Fruit fly (Drosophila melanogaster) whole organism, embryonic: ENCODE data around the gene IntS10.
A peak's percentile ranks its signal among the peaks of the same experiment; 100 is the strongest.

Source experiments
- Antp ChIP-seq: fragments of 200-800 bp; sonication (Bioruptor generic); optimal IDR thresholded peaks from 3 replicates; lab custom pipeline; 2016; ENCODE audit warnings: missing biosample characterization, missing genetic modification characterization
- CG10274 ChIP-seq: fragments of 200-800 bp; sonication (Bioruptor generic); optimal IDR thresholded peaks from 3 replicates; lab custom pipeline; 2017; ENCODE audit warnings: missing biosample characterization, mild to moderate bottlenecking, missing genetic modification characterization
- CG11085 ChIP-seq: fragments of 200-800 bp; sonication (Bioruptor generic); IDR thresholded peaks from 2 replicates; pipeline ENCODE4 v1.3.6; 2022; ENCODE audit warnings: missing biosample characterization, missing genetic modification characterization
- CG11093 ChIP-seq: fragments of 200-800 bp; sonication (Bioruptor generic); IDR thresholded peaks from 3 replicates; pipeline ENCODE4 v1.3.6; 2022; ENCODE audit warnings: missing biosample characterization, missing genetic modification characterization
- CG11504 ChIP-seq: fragments of 200-800 bp; sonication (Bioruptor generic); optimal IDR thresholded peaks from 3 replicates; lab custom pipeline; 2019; ENCODE audit warnings: missing biosample characterization, mild to moderate bottlenecking, missing genetic modification characterization, moderate library complexity
- CG17328 ChIP-seq: fragments of 200-800 bp; sonication (Bioruptor generic); IDR thresholded peaks from 2 replicates; pipeline ENCODE4 v1.3.6; 2022; ENCODE audit warnings: missing biosample characterization, missing genetic modification characterization
- CG17568 ChIP-seq: fragments of 200-800 bp; sonication (Bioruptor generic); optimal IDR thresholded peaks from 2 replicates; lab custom pipeline; 2018; ENCODE audit warnings: missing biosample characterization, mild to moderate bottlenecking, missing genetic modification characterization, moderate library complexity
- CG18262 ChIP-seq: fragments of 200-800 bp; optimal IDR thresholded peaks from 3 replicates; lab custom pipeline; 2019; ENCODE audit warnings: missing biosample characterization, mild to moderate bottlenecking, missing genetic modification characterization, moderate library complexity
- CG18619 ChIP-seq: fragments of 200-800 bp; sonication (Bioruptor generic); optimal IDR thresholded peaks from 3 replicates; lab custom pipeline; 2017; ENCODE audit warnings: missing biosample characterization, mild to moderate bottlenecking, missing genetic modification characterization
- CG33557 ChIP-seq: fragments of 200-800 bp; sonication (Bioruptor generic); optimal IDR thresholded peaks from 2 replicates; lab custom pipeline; 2019; ENCODE audit warnings: missing biosample characterization, mild to moderate bottlenecking, missing genetic modification characterization, moderate library complexity
- CG3995 ChIP-seq: fragments of 200-800 bp; sonication (Bioruptor generic); optimal IDR thresholded peaks from 3 replicates; lab custom pipeline; 2016; ENCODE audit warnings: missing biosample characterization, missing genetic modification characterization
- CG4282 ChIP-seq: fragments of 200-800 bp; sonication (Bioruptor generic); optimal IDR thresholded peaks from 2 replicates; lab custom pipeline; 2016; ENCODE audit warnings: missing biosample characterization, missing genetic modification characterization
- CG6175 ChIP-seq: fragments of 200-800 bp; sonication (Bioruptor generic); IDR thresholded peaks from 3 replicates; pipeline ENCODE4 v1.3.6; 2022; ENCODE audit warnings: missing biosample characterization, missing genetic modification characterization
- CG6791 ChIP-seq: fragments of 200-800 bp; sonication (Bioruptor generic); IDR thresholded peaks from 3 replicates; pipeline ENCODE4 v1.3.6; 2022; ENCODE audit warnings: missing biosample characterization, missing genetic modification characterization; ENCODE audit not compliant: partially characterized antibody
- CG9609 ChIP-seq: fragments of 200-800 bp; sonication (Bioruptor generic); optimal IDR thresholded peaks from 3 replicates; lab custom pipeline; 2016; ENCODE audit warnings: missing biosample characterization, missing genetic modification characterization
- Chrac-16 ChIP-seq: fragments of 200-800 bp; sonication (Bioruptor generic); optimal IDR thresholded peaks from 3 replicates; lab custom pipeline; 2016; ENCODE audit warnings: missing biosample characterization, missing genetic modification characterization
- Dad ChIP-seq: fragments of 200-800 bp; sonication (Bioruptor generic); optimal IDR thresholded peaks from 3 replicates; lab custom pipeline; 2016; ENCODE audit warnings: missing biosample characterization, missing genetic modification characterization
- Deaf1 ChIP-seq: fragments of 200-800 bp; optimal IDR thresholded peaks from 3 replicates; lab custom pipeline; 2019; ENCODE audit warnings: missing biosample characterization, mild to moderate bottlenecking, missing genetic modification characterization, moderate library complexity
- Eip74EF ChIP-seq, 2 experiments: fragments of 200-800 bp in 1 of 2; fragments of >200 bp in 1 of 2; sonication (Bioruptor generic) in 1 of 2; optimal IDR thresholded peaks; 2 replicates each; lab custom pipeline; 2017 to 2019; ENCODE audit warnings: missing biosample characterization in 2 of 2, missing genetic modification characterization in 2 of 2, mild to moderate bottlenecking in 1 of 2, moderate library complexity in 1 of 2
- Hr51 ChIP-seq, 2 experiments: fragments of 200-800 bp; sonication (Bioruptor generic); optimal IDR thresholded peaks; 2 replicates in 1 of 2; 3 replicates in 1 of 2; lab custom pipeline; 2016 to 2018; ENCODE audit warnings: missing biosample characterization in 2 of 2, missing genetic modification characterization in 2 of 2, mild to moderate bottlenecking in 1 of 2, moderate library complexity in 1 of 2
- Kr ChIP-seq: fragments of 200-800 bp; sonication (Bioruptor generic); optimal IDR thresholded peaks from 2 replicates; lab custom pipeline; 2017; ENCODE audit warnings: missing biosample characterization, mild to moderate bottlenecking, missing genetic modification characterization
- Med ChIP-seq: fragments of 200-800 bp; sonication (Bioruptor generic); peaks from one replicate; lab custom pipeline; 2016; ENCODE audit warnings: missing biosample characterization, missing genetic modification characterization, mild to moderate bottlenecking, inconsistent platforms, moderate library complexity
- Neu2 ChIP-seq: fragments of 200-800 bp; sonication (Bioruptor generic); optimal IDR thresholded peaks from 3 replicates; lab custom pipeline; 2016; ENCODE audit warnings: missing biosample characterization, missing genetic modification characterization, borderline replicate concordance
- NfI ChIP-seq: fragments of 200-800 bp; sonication (Bioruptor generic); optimal IDR thresholded peaks from 3 replicates; lab custom pipeline; 2018; ENCODE audit warnings: missing biosample characterization, mild to moderate bottlenecking, missing genetic modification characterization, moderate library complexity
- Oli ChIP-seq: fragments of 200-800 bp; sonication (Bioruptor generic); optimal IDR thresholded peaks from 2 replicates; lab custom pipeline; 2018; ENCODE audit warnings: missing biosample characterization, mild to moderate bottlenecking, missing genetic modification characterization, moderate library complexity
- PHDP ChIP-seq: fragments of 200-800 bp; sonication (Bioruptor generic); optimal IDR thresholded peaks from 3 replicates; lab custom pipeline; 2018; ENCODE audit warnings: missing biosample characterization, mild to moderate bottlenecking, missing genetic modification characterization, moderate library complexity
- Usf ChIP-seq: fragments of 200-800 bp; sonication (Bioruptor generic); optimal IDR thresholded peaks from 2 replicates; lab custom pipeline; 2017; ENCODE audit warnings: missing genotype, missing biosample characterization, missing genetic modification characterization
- abd-A ChIP-seq: fragments of 200-800 bp; sonication (Bioruptor generic); optimal IDR thresholded peaks from 3 replicates; lab custom pipeline; 2019; ENCODE audit warnings: missing biosample characterization, mild to moderate bottlenecking, missing genetic modification characterization, moderate library complexity
- ara ChIP-seq: fragments of 200-800 bp; sonication (Bioruptor generic); IDR thresholded peaks from 2 replicates; pipeline ENCODE4 v1.3.6; 2022; ENCODE audit warnings: missing biosample characterization, missing genetic modification characterization
- corto ChIP-seq: fragments of 200-800 bp; sonication (Bioruptor generic); optimal IDR thresholded peaks from 2 replicates; lab custom pipeline; 2016; ENCODE audit warnings: missing biosample characterization, mild to moderate bottlenecking, missing genetic modification characterization, moderate library complexity
- crc ChIP-seq: fragments of 200-800 bp; sonication (Bioruptor generic); optimal IDR thresholded peaks from 2 replicates; lab custom pipeline; 2016; ENCODE audit warnings: missing biosample characterization, missing genetic modification characterization
- croc ChIP-seq: fragments of 200-800 bp; sonication (Bioruptor generic); conservative IDR thresholded peaks from 3 replicates; pipeline ENCODE4 v1.3.6; 2022; ENCODE audit warnings: missing biosample characterization, missing genetic modification characterization
- dan ChIP-seq: fragments of 200-800 bp; sonication (Bioruptor generic); IDR thresholded peaks from 2 replicates; pipeline ENCODE4 v1.3.6; 2022; ENCODE audit warnings: missing biosample characterization, missing genetic modification characterization
- disco-r ChIP-seq: fragments of 200-800 bp; sonication (Bioruptor generic); optimal IDR thresholded peaks from 2 replicates; lab custom pipeline; 2016; ENCODE audit warnings: missing biosample characterization, missing genetic modification characterization
- dmrt11E ChIP-seq: fragments of 200-800 bp; sonication (Bioruptor generic); optimal IDR thresholded peaks from 3 replicates; lab custom pipeline; 2018; ENCODE audit warnings: missing biosample characterization, mild to moderate bottlenecking, missing genetic modification characterization, moderate library complexity
- ems ChIP-seq: fragments of 200-800 bp; sonication (Bioruptor generic); optimal IDR thresholded peaks from 3 replicates; lab custom pipeline; 2016; ENCODE audit warnings: missing biosample characterization, missing genetic modification characterization
- eve ChIP-seq, 2 experiments: fragments of >200 bp; optimal IDR thresholded peaks; 2 replicates each; lab custom pipeline; 2017; ENCODE audit warnings: missing biosample characterization in 2 of 2, missing genetic modification characterization in 2 of 2
- fd102C ChIP-seq: fragments of 200-800 bp; sonication (Bioruptor generic); optimal IDR thresholded peaks from 2 replicates; lab custom pipeline; 2018; ENCODE audit warnings: missing biosample characterization, mild to moderate bottlenecking, missing genetic modification characterization, moderate library complexity
- gsb ChIP-seq: fragments of 200-800 bp; sonication (Bioruptor generic); IDR thresholded peaks from 2 replicates; pipeline ENCODE4 v1.3.6; 2022; ENCODE audit warnings: missing biosample characterization, missing genetic modification characterization
- gsb-n ChIP-seq: fragments of 200-800 bp; sonication (Bioruptor generic); optimal IDR thresholded peaks from 3 replicates; lab custom pipeline; 2018; ENCODE audit warnings: missing biosample characterization, mild to moderate bottlenecking, missing genetic modification characterization
- kah ChIP-seq: fragments of 200-800 bp; sonication (Bioruptor generic); optimal IDR thresholded peaks from 2 replicates; lab custom pipeline; 2018; ENCODE audit warnings: missing biosample characterization, mild to moderate bottlenecking, missing genetic modification characterization
- kay ChIP-seq: fragments of 200-800 bp; sonication (Bioruptor generic); optimal IDR thresholded peaks from 2 replicates; lab custom pipeline; 2016; ENCODE audit warnings: missing biosample characterization, missing genetic modification characterization
- repo ChIP-seq: fragments of 200-800 bp; sonication (Bioruptor generic); optimal IDR thresholded peaks from 2 replicates; lab custom pipeline; 2016; ENCODE audit warnings: missing biosample characterization, missing genetic modification characterization
- rib ChIP-seq: fragments of 200-800 bp; sonication (Bioruptor generic); IDR thresholded peaks from 2 replicates; pipeline ENCODE4 v1.3.6; 2022; ENCODE audit warnings: missing biosample characterization, missing genetic modification characterization
- run ChIP-seq: fragments of 200-800 bp; sonication (Bioruptor generic); optimal IDR thresholded peaks from 3 replicates; lab custom pipeline; 2018; ENCODE audit warnings: missing biosample characterization, mild to moderate bottlenecking, missing genetic modification characterization
- trh ChIP-seq: fragments of 200-800 bp; sonication (Bioruptor generic); optimal IDR thresholded peaks from 2 replicates; lab custom pipeline; 2016; ENCODE audit warnings: missing biosample characterization, missing genetic modification characterization
- ttk ChIP-seq: fragments of 200-800 bp; sonication (Bioruptor generic); IDR thresholded peaks from 2 replicates; pipeline ENCODE4 v2.1.2; 2022; ENCODE audit warnings: missing biosample characterization, missing genetic modification characterization
- z ChIP-seq: fragments of 200-800 bp; sonication (Bioruptor generic); IDR thresholded peaks from 3 replicates; pipeline ENCODE4 v1.3.6; 2022; ENCODE audit warnings: missing biosample characterization, missing genetic modification characterization
- zen ChIP-seq: fragments of 200-800 bp; sonication (Bioruptor generic); optimal IDR thresholded peaks from 3 replicates; lab custom pipeline; 2018; ENCODE audit warnings: missing biosample characterization, mild to moderate bottlenecking, missing genetic modification characterization, moderate library complexity
- zf30C ChIP-seq: fragments of 200-800 bp; sonication (Bioruptor generic); optimal IDR thresholded peaks from 3 replicates; lab custom pipeline; 2018; ENCODE audit warnings: missing biosample characterization, mild to moderate bottlenecking, missing genetic modification characterization
- zfh2 ChIP-seq: fragments of 200-800 bp; sonication (Bioruptor generic); optimal IDR thresholded peaks from 2 replicates; lab custom pipeline; 2016; ENCODE audit warnings: missing biosample characterization, missing genetic modification characterization

IntS10 gene

DNA sequence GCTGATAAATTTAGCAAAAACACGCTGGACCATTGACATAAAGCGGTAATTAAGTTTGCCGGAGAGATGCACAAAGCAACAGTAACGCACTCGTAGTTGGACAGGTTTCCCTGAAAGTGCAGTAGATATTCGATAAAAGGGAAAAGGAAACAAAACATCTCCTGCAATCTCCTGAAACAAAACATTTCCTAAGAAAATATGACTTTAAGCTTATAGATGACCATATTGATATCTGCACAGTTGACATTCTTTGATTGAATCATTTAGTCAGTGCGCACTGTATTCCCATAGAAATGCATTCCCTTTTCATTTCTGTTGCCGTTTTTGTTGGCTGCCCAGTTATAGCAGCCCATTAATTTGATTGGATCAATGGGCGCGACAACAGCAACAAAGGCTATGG lies 46.3 kb downstream of the IntS10 start (continued):
- TF ChIP-seq CG17568 (GFP tag; lab: Kevin White, UChicago), result peak; percentile 6
- no peak for TF ChIP-seq kah (GFP tag; lab: Kevin White, UChicago)
- TF ChIP-seq repo (GFP tag; lab: Kevin White, UChicago), result no peak
- TF ChIP-seq zf30C (GFP tag; lab: Kevin White, UChicago), result no peak
- TF ChIP-seq rib (GFP tag; lab: Robert Waterston, UW), result no peak
- TF ChIP-seq kay (GFP tag; lab: Kevin White, UChicago), result no peak
- TF ChIP-seq zfh2, result no peak
- TF ChIP-seq PHDP (tag; lab: Kevin White, UChicago), result peak; percentile 37
- TF ChIP-seq trh (GFP tag; lab: Kevin White, UChicago), result peak; percentile 7
- no peak for TF ChIP-seq CG6175 (GFP tag; lab: Robert Waterston, UW)
- no peak for TF ChIP-seq z (GFP tag; lab: Robert Waterston, UW)
- TF ChIP-seq ttk (GFP tag; lab: Robert Waterston, UW), result peak; percentile 69
- TF ChIP-seq Med, result peak; percentile 92
- TF ChIP-seq gsb (GFP tag; lab: Robert Waterston, UW), result no peak
- TF ChIP-seq abd-A, result no peak
- no peak for TF ChIP-seq Kr (GFP tag; lab: Kevin White, UChicago)
- TF ChIP-seq Antp (GFP tag; lab: Kevin White, UChicago), result peak; percentile 16
- TF ChIP-seq croc (GFP tag; lab: Robert Waterston, UW), result peak; percentile 58
- no peak for TF ChIP-seq disco-r
- TF ChIP-seq ems (GFP tag; lab: Kevin White, UChicago), result no peak
- peak; percentile 66 for TF ChIP-seq Chrac-16
- TF ChIP-seq Oli, result peak; percentile 75
- peak; percentile 35 for TF ChIP-seq zen (tag; lab: Kevin White, UChicago)
- no peak; the same call in 1 of the 2 replicates for TF ChIP-seq dan (GFP tag; lab: Robert Waterston, UW)
- TF ChIP-seq corto (GFP tag; lab: Kevin White, UChicago), result no peak
- peak in 1 of 2 experiments; percentile 55 for TF ChIP-seq Hr51 (GFP tag; optimal IDR thresholded peaks at IDR 0.05; lab: Kevin White, UChicago)
- no peak for TF ChIP-seq CG3995
- peak; percentile 73 for TF ChIP-seq CG17328
- no peak for TF ChIP-seq CG11093
- TF ChIP-seq CG6791, result no peak
- no peak for TF ChIP-seq Usf (GFP tag; lab: Kevin White, UChicago)
- peak; percentile 2 for TF ChIP-seq run (tag; lab: Kevin White, UChicago)
- peak; percentile 55 for TF ChIP-seq CG18262 (tag; lab: Kevin White, UChicago)
- peak; percentile 58 for TF ChIP-seq CG11504 (tag; lab: Kevin White, UChicago)
- TF ChIP-seq crc (GFP tag; lab: Kevin White, UChicago), result no peak
- peak; percentile 60 for TF ChIP-seq CG33557 (GFP tag; lab: Kevin White, UChicago)
- peak in 1 of 2 experiments; percentile 78 for TF ChIP-seq eve (GFP tag; optimal IDR thresholded peaks at IDR 0.05; lab: Kevin White, UChicago)
- TF ChIP-seq gsb-n (tag; lab: Kevin White, UChicago), result peak; percentile 62
- TF ChIP-seq dmrt11E (tag; lab: Kevin White, UChicago), result peak; percentile 69
- no peak for TF ChIP-seq CG11085
- TF ChIP-seq CG4282 (GFP tag; lab: Kevin White, UChicago), result no peak
- TF ChIP-seq Deaf1 (tag; lab: Kevin White, UChicago), result no peak
- peak; percentile 70 for TF ChIP-seq ara (GFP tag; lab: Robert Waterston, UW)
- no peak for TF ChIP-seq Dad (GFP tag; lab: Kevin White, UChicago)
- peak; percentile 44 for TF ChIP-seq NfI (GFP tag; lab: Kevin White, UChicago)
- no peak for TF ChIP-seq CG10274 (GFP tag; lab: Kevin White, UChicago)
- peak; percentile 32 for TF ChIP-seq fd102C
- peak; percentile 21 for TF ChIP-seq CG18619 (GFP tag; lab: Kevin White, UChicago)
- TF ChIP-seq CG9609, result peak; percentile 36
- TF ChIP-seq Eip74EF (GFP tag; optimal IDR thresholded peaks at IDR 0.05; lab: Kevin White, UChicago), result no peak
- no peak for TF ChIP-seq Neu2 (GFP tag; lab: Kevin White, UChicago)
